Worm (Caenorhabditis elegans) whole organism, L1 larva: ENCODE results near the gene B0546.5.

Experiments used
- nhr-11 ChIP-seq: fragments of 150-350 bp; optimal IDR thresholded peaks from 2 replicates; lab custom pipeline; 2014; ENCODE audit warnings: missing biosample characterization, missing genetic modification characterization
- nhr-90 ChIP-seq: sonication (generic microtip); optimal IDR thresholded peaks from 2 replicates; lab custom pipeline; 2016; ENCODE audit warnings: mild to moderate bottlenecking, missing genetic modification characterization, missing compliant biosample characterization; ENCODE audit not compliant: poor library complexity
- unc-62 ChIP-seq: fragments of 150-350 bp; optimal IDR thresholded peaks from 2 replicates; lab custom pipeline; 2014; ENCODE audit warnings: missing biosample characterization, missing genetic modification reagents, missing genetic modification characterization
- unc-98 ChIP-seq: fragments of 200-800 bp; sonication (Bioruptor generic); IDR thresholded peaks from 2 replicates; pipeline ENCODE4 v1.3.6; 2022; ENCODE audit warnings: missing genetic modification characterization, missing compliant biosample characterization

DNA sequence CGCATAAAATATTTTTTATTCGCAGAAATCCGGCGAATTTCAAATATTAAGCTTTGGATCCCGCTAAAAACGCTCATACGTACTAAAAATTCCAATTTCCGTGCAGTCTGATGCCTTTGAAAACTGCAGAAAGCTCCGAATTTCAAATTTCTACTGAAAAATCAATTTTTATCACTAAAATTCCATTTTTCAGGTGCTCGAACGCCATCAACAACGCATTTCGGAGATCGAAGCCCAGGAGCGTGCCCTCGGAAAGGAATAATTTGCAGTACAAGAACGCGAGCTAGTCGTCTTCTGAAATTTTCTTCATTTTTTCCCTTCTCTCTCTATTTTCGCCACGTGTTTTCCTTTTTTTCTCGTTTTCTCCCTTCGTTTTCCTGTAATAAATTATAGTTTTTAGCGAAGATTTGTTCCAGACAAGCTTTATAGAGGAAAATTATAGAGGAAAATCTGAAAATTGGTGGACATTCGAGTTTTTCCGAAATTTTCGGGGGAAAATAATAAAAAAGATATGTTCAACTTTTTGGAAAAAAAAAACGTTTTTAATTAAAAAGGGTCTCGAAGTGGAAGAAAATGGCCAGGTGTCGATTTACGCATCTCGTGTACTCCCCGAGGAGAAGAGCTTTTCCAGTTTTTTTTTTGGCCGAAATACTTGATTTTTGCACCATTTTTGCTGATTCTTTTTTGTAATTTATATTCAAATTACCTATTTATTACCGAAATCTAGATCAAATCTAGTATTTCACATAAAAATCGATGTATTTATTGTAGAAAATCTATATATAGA is 3.2 kb downstream of the B0546.5 start:
- TF ChIP-seq nhr-11 (tag; lab: Kevin White, UChicago) (no peak), unc-98 (no peak), unc-62 (GFP tag; lab: Kevin White, UChicago) (no peak), nhr-90 (tag; lab: Kevin White, UChicago) (peak; percentile 28)
